Fruit fly (Drosophila melanogaster) whole organism, adult: ENCODE results near the gene CG4066.

Experiments
- CG11617 ChIP-seq: fragments of 200-800 bp; sonication (Bioruptor generic); optimal IDR thresholded peaks from 2 replicates; lab custom pipeline; 2017; ENCODE audit warnings: mild to moderate bottlenecking, missing biosample characterization, missing genetic modification reagents, missing genetic modification characterization
- CG12768 ChIP-seq: fragments of 200-800 bp; sonication (Bioruptor generic); optimal IDR thresholded peaks from 2 replicates; lab custom pipeline; 2017; ENCODE audit warnings: missing biosample characterization, missing genetic modification characterization, mild to moderate bottlenecking, moderate library complexity, missing genetic modification reagents
- CG14711 ChIP-seq: fragments of 200-800 bp; sonication (Bioruptor generic); optimal IDR thresholded peaks from 2 replicates; lab custom pipeline; 2018; ENCODE audit warnings: missing biosample characterization, mild to moderate bottlenecking, missing genetic modification characterization, moderate library complexity
- CG1620 ChIP-seq: fragments of 200-800 bp; sonication (Bioruptor generic); optimal IDR thresholded peaks from 2 replicates; lab custom pipeline; 2016; ENCODE audit warnings: missing biosample characterization, missing genetic modification characterization
- CG33017 ChIP-seq: fragments of 200-800 bp; sonication (Bioruptor generic); optimal IDR thresholded peaks from 2 replicates; lab custom pipeline; 2018; ENCODE audit warnings: missing biosample characterization, mild to moderate bottlenecking, missing genetic modification characterization, moderate library complexity
- CG5204 ChIP-seq: fragments of 200-800 bp; sonication (Bioruptor generic); optimal IDR thresholded peaks from 2 replicates; lab custom pipeline; 2016; ENCODE audit warnings: missing biosample characterization, missing genetic modification characterization
- CG7045 ChIP-seq: fragments of 200-800 bp; sonication (Bioruptor generic); optimal IDR thresholded peaks from 2 replicates; lab custom pipeline; 2017; ENCODE audit warnings: missing biosample characterization, mild to moderate bottlenecking, missing genetic modification characterization
- CG7101 ChIP-seq: fragments of 200-800 bp; sonication (Bioruptor generic); optimal IDR thresholded peaks from 2 replicates; lab custom pipeline; 2018; ENCODE audit warnings: missing biosample characterization, mild to moderate bottlenecking, missing genetic modification characterization, moderate library complexity
- Clk ChIP-seq: fragments of 200-800 bp; sonication (Bioruptor generic); optimal IDR thresholded peaks from 2 replicates; lab custom pipeline; 2017; ENCODE audit warnings: missing biosample characterization, missing genetic modification characterization
- Crg-1 ChIP-seq: fragments of 200-800 bp; sonication (Bioruptor generic); optimal IDR thresholded peaks from 2 replicates; lab custom pipeline; 2016; ENCODE audit warnings: missing biosample characterization, missing genetic modification characterization
- Hr96 ChIP-seq: fragments of 200-800 bp; sonication (Bioruptor generic); optimal IDR thresholded peaks from 2 replicates; lab custom pipeline; 2016; ENCODE audit warnings: missing biosample characterization, missing genetic modification characterization
- Mnt ChIP-seq: fragments of 200-800 bp; sonication (Bioruptor generic); optimal IDR thresholded peaks from 2 replicates; lab custom pipeline; 2016; ENCODE audit warnings: missing biosample characterization, mild to moderate bottlenecking, missing genetic modification characterization
- bab1 ChIP-seq: fragments of 200-800 bp; sonication (Bioruptor generic); optimal IDR thresholded peaks from 3 replicates; lab custom pipeline; 2019; ENCODE audit warnings: missing biosample characterization, mild to moderate bottlenecking, missing genetic modification characterization, moderate library complexity
- cic ChIP-seq: fragments of 200-800 bp; sonication (Bioruptor generic); optimal IDR thresholded peaks from 2 replicates; lab custom pipeline; 2017; ENCODE audit warnings: missing biosample characterization, mild to moderate bottlenecking, missing genetic modification characterization, moderate library complexity
- cnc ChIP-seq, 2 experiments: fragments of >200 bp; optimal IDR thresholded peaks; 2 replicates each; lab custom pipeline; 2017
- kay ChIP-seq: fragments of 200-800 bp; sonication (Bioruptor generic); peaks from one replicate; lab custom pipeline; 2016; ENCODE audit warnings: missing biosample characterization, missing genetic modification characterization, borderline replicate concordance
- ovo ChIP-seq: fragments of 200-800 bp; sonication (Bioruptor generic); optimal IDR thresholded peaks from 2 replicates; lab custom pipeline; 2016; ENCODE audit warnings: missing biosample characterization, missing genetic modification characterization
- pad ChIP-seq: fragments of 200-800 bp; sonication (Bioruptor generic); optimal IDR thresholded peaks from 3 replicates; lab custom pipeline; 2017; ENCODE audit warnings: missing biosample characterization, missing genetic modification characterization, mild to moderate bottlenecking, moderate library complexity, missing genetic modification reagents
- tj ChIP-seq: fragments of 200-800 bp; sonication (Bioruptor generic); optimal IDR thresholded peaks from 3 replicates; lab custom pipeline; 2017; ENCODE audit warnings: missing biosample characterization, mild to moderate bottlenecking, missing genetic modification characterization, moderate library complexity
- toe ChIP-seq: fragments of 200-800 bp; sonication (Bioruptor generic); optimal IDR thresholded peaks from 2 replicates; lab custom pipeline; 2016; ENCODE audit warnings: missing biosample characterization, missing genetic modification characterization

CG4066 gene

dm6 chr3R:12311053-12311452, at the start of gene CG4066:
Gene CG4066 (plus strand): TSS chr3R:12311353.
- TF ChIP-seq Clk (GFP tag; lab: Kevin White, UChicago) (no peak), CG11617 (GFP tag; lab: Kevin White, UChicago) (no peak), CG7045 (GFP tag; lab: Kevin White, UChicago) (no peak), tj (no peak), Mnt (GFP tag; lab: Kevin White, UChicago) (no peak), CG14711 (no peak), ovo (GFP tag; lab: Kevin White, UChicago) (no peak), Hr96 (GFP tag; lab: Kevin White, UChicago) (no peak), CG33017 (tag; lab: Kevin White, UChicago) (no peak), toe (GFP tag; lab: Kevin White, UChicago) (no peak), bab1 (GFP tag; lab: Kevin White, UChicago) (no peak), Crg-1 (GFP tag; lab: Kevin White, UChicago) (no peak), pad (GFP tag; lab: Kevin White, UChicago) (no peak), CG5204 (GFP tag; lab: Kevin White, UChicago) (no peak)

dm6 chr3R:12269889-12270403, 41.2 kb upstream of the CG4066 start:
- TF ChIP-seq CG7101 (no peak), Mnt (GFP tag; lab: Kevin White, UChicago) (no peak), CG1620 (GFP tag; lab: Kevin White, UChicago) (no peak), CG33017 (tag; lab: Kevin White, UChicago) (no peak), Clk (GFP tag; lab: Kevin White, UChicago) (no peak), Crg-1 (GFP tag; lab: Kevin White, UChicago) (no peak), kay (GFP tag; lab: Kevin White, UChicago) (no peak), toe (GFP tag; lab: Kevin White, UChicago) (no peak)

- TF ChIP-seq Mnt (GFP tag; lab: Kevin White, UChicago), result no peak
- TF ChIP-seq tj, result no peak
- TF ChIP-seq CG1620 (GFP tag; lab: Kevin White, UChicago), result no peak
- TF ChIP-seq cic (GFP tag; lab: Kevin White, UChicago), result no peak
- TF ChIP-seq CG5204 (GFP tag; lab: Kevin White, UChicago), result no peak
- TF ChIP-seq ovo (GFP tag; lab: Kevin White, UChicago), result no peak
- no peak for TF ChIP-seq cnc (optimal IDR thresholded peaks at IDR 0.05; lab: Kevin White, UChicago)
- no peak for TF ChIP-seq CG33017 (tag; lab: Kevin White, UChicago)
Observed at dm6 chr3R:12270590-12270989, 40.6 kb upstream of the CG4066 start, which contains the start of gene CG17738. Gene CG17738 (plus strand): TSS chr3R:12270890.

dm6 chr3R:12272826-12273225, 38.3 kb upstream of the CG4066 start, which contains the start of gene Sfp87B:
Gene Sfp87B (plus strand): TSS chr3R:12273126.
- TF ChIP-seq Clk (GFP tag; lab: Kevin White, UChicago) (no peak), bab1 (GFP tag; lab: Kevin White, UChicago) (no peak), toe (GFP tag; lab: Kevin White, UChicago) (no peak), CG7101 (no peak), Mnt (GFP tag; lab: Kevin White, UChicago) (no peak), pad (GFP tag; lab: Kevin White, UChicago) (no peak), CG14711 (no peak), kay (GFP tag; lab: Kevin White, UChicago) (no peak), CG11617 (GFP tag; lab: Kevin White, UChicago) (no peak), tj (no peak), CG33017 (tag; lab: Kevin White, UChicago) (no peak), CG12768 (GFP tag; lab: Kevin White, UChicago) (no peak), ovo (GFP tag; lab: Kevin White, UChicago) (no peak), CG1620 (GFP tag; lab: Kevin White, UChicago) (no peak), cic (GFP tag; lab: Kevin White, UChicago) (no peak), Hr96 (GFP tag; lab: Kevin White, UChicago) (no peak), cnc (optimal IDR thresholded peaks at IDR 0.05; lab: Kevin White, UChicago) (no peak), CG5204 (GFP tag; lab: Kevin White, UChicago) (no peak), CG7045 (GFP tag; lab: Kevin White, UChicago) (no peak), Crg-1 (GFP tag; lab: Kevin White, UChicago) (no peak)

dm6 chr3R:12279019-12279418, 32.1 kb upstream of the CG4066 start:
- no peak for TF ChIP-seq Clk (GFP tag; lab: Kevin White, UChicago)
- TF ChIP-seq tj, result no peak
- TF ChIP-seq toe (GFP tag; lab: Kevin White, UChicago), result no peak
- no peak for TF ChIP-seq CG11617 (GFP tag; lab: Kevin White, UChicago)
- TF ChIP-seq cic (GFP tag; lab: Kevin White, UChicago), result no peak
- peak; percentile 64 for TF ChIP-seq pad (GFP tag; lab: Kevin White, UChicago)
- no peak for TF ChIP-seq cnc (optimal IDR thresholded peaks at IDR 0.05; lab: Kevin White, UChicago)
- peak; percentile 47 for TF ChIP-seq CG12768 (GFP tag; lab: Kevin White, UChicago)
- no peak for TF ChIP-seq ovo (GFP tag; lab: Kevin White, UChicago)
- TF ChIP-seq kay (GFP tag; lab: Kevin White, UChicago), result no peak
- TF ChIP-seq CG33017 (tag; lab: Kevin White, UChicago), result no peak
- TF ChIP-seq CG14711, result no peak

dm6 chr3R:12280729-12281342, 30.3 kb upstream of the CG4066 start:
- TF ChIP-seq CG5204 (GFP tag; lab: Kevin White, UChicago), result no peak
- peak; percentile 27 for TF ChIP-seq CG33017 (tag; lab: Kevin White, UChicago)
- TF ChIP-seq pad (GFP tag; lab: Kevin White, UChicago), result peak; percentile 95
